Fruit fly (Drosophila melanogaster) whole organism, embryonic: ENCODE results near the gene Crz.
A peak's percentile ranks its signal among the peaks of the same experiment; 100 is the strongest.

Experiments
- Abd-B ChIP-seq: fragments of 200-800 bp; sonication (Bioruptor generic); optimal IDR thresholded peaks from 2 replicates; lab custom pipeline; 2018; ENCODE audit warnings: missing biosample characterization, mild to moderate bottlenecking, missing genetic modification characterization, moderate library complexity
- Antp ChIP-seq: fragments of 200-800 bp; sonication (Bioruptor generic); optimal IDR thresholded peaks from 3 replicates; lab custom pipeline; 2016; ENCODE audit warnings: missing biosample characterization, missing genetic modification characterization
- Atf3 ChIP-seq: fragments of 200-800 bp; sonication (Bioruptor generic); optimal IDR thresholded peaks from 3 replicates; lab custom pipeline; 2016; ENCODE audit warnings: missing biosample characterization, missing genetic modification characterization
- Bgb ChIP-seq: fragments of 200-800 bp; sonication (Bioruptor generic); IDR thresholded peaks from 2 replicates; pipeline ENCODE4 v1.3.6; 2022; ENCODE audit warnings: missing biosample characterization, missing genetic modification characterization; ENCODE audit not compliant: partially characterized antibody
- CG10321 ChIP-seq: fragments of 200-800 bp; sonication (Bioruptor generic); IDR thresholded peaks from 2 replicates; pipeline ENCODE4 v1.3.6; 2022; ENCODE audit warnings: missing biosample characterization, missing genetic modification characterization
- CG10462 ChIP-seq: fragments of 200-800 bp; sonication (Bioruptor generic); optimal IDR thresholded peaks from 2 replicates; lab custom pipeline; 2016; ENCODE audit warnings: missing biosample characterization, missing genetic modification characterization
- CG11504 ChIP-seq: fragments of 200-800 bp; sonication (Bioruptor generic); optimal IDR thresholded peaks from 3 replicates; lab custom pipeline; 2019; ENCODE audit warnings: missing biosample characterization, mild to moderate bottlenecking, missing genetic modification characterization, moderate library complexity
- CG12155 ChIP-seq: fragments of 200-800 bp; sonication (Bioruptor generic); optimal IDR thresholded peaks from 3 replicates; lab custom pipeline; 2016; ENCODE audit warnings: missing biosample characterization, missing genetic modification characterization
- CG15011 ChIP-seq: fragments of 200-800 bp; sonication (Bioruptor generic); optimal IDR thresholded peaks from 3 replicates; lab custom pipeline; 2018; ENCODE audit warnings: missing biosample characterization, mild to moderate bottlenecking, missing genetic modification characterization
- CG15269 ChIP-seq: fragments of 200-800 bp; sonication (Bioruptor generic); optimal IDR thresholded peaks from 2 replicates; lab custom pipeline; 2018; ENCODE audit warnings: missing biosample characterization, mild to moderate bottlenecking, missing genetic modification characterization, moderate library complexity
- CG15696 ChIP-seq: fragments of 200-800 bp; sonication (Bioruptor generic); optimal IDR thresholded peaks from 2 replicates; lab custom pipeline; 2019; ENCODE audit warnings: missing biosample characterization, mild to moderate bottlenecking, missing genetic modification characterization, moderate library complexity
- CG17186 ChIP-seq: fragments of 200-800 bp; sonication (Bioruptor generic); optimal IDR thresholded peaks from 3 replicates; lab custom pipeline; 2017; ENCODE audit warnings: missing biosample characterization, missing genetic modification reagents, missing genetic modification characterization
- CG17359 ChIP-seq: fragments of 200-800 bp; sonication (Bioruptor generic); optimal IDR thresholded peaks from 3 replicates; lab custom pipeline; 2018; ENCODE audit warnings: missing biosample characterization, mild to moderate bottlenecking, missing genetic modification characterization, moderate library complexity
- CG43689 ChIP-seq: fragments of 200-800 bp; sonication (Bioruptor generic); IDR thresholded peaks from 2 replicates; pipeline ENCODE4 v1.3.6; 2022; ENCODE audit warnings: missing biosample characterization, missing genetic modification characterization
- CG5953 ChIP-seq: fragments of 200-800 bp; sonication (Bioruptor generic); IDR thresholded peaks from 2 replicates; pipeline ENCODE4 v1.3.6; 2022; ENCODE audit warnings: missing biosample characterization, missing genetic modification characterization
- CG6813 ChIP-seq: fragments of 200-800 bp; sonication (Bioruptor generic); optimal IDR thresholded peaks from 2 replicates; lab custom pipeline; 2017; ENCODE audit warnings: missing biosample characterization, missing genetic modification characterization, mild to moderate bottlenecking, moderate library complexity, missing genetic modification reagents
- CG7372 ChIP-seq: fragments of 200-800 bp; sonication (Bioruptor generic); IDR thresholded peaks from 2 replicates; pipeline ENCODE4 v1.3.6; 2022; ENCODE audit warnings: missing biosample characterization, missing genetic modification characterization
- CG7786 ChIP-seq: fragments of 200-800 bp; sonication (Bioruptor generic); optimal IDR thresholded peaks from 2 replicates; lab custom pipeline; 2016; ENCODE audit warnings: missing biosample characterization, missing genetic modification characterization
- CG7839 ChIP-seq: fragments of 200-800 bp; sonication (Bioruptor generic); optimal IDR thresholded peaks from 3 replicates; lab custom pipeline; 2018; ENCODE audit warnings: missing biosample characterization, mild to moderate bottlenecking, missing genetic modification characterization, moderate library complexity
- Chrac-16 ChIP-seq: fragments of 200-800 bp; sonication (Bioruptor generic); optimal IDR thresholded peaks from 3 replicates; lab custom pipeline; 2016; ENCODE audit warnings: missing biosample characterization, missing genetic modification characterization
- D19A ChIP-seq: fragments of 200-800 bp; optimal IDR thresholded peaks from 3 replicates; lab custom pipeline; 2019; ENCODE audit warnings: missing biosample characterization, mild to moderate bottlenecking, missing genetic modification characterization, moderate library complexity
- D19B ChIP-seq: fragments of 200-800 bp; sonication (Bioruptor generic); optimal IDR thresholded peaks from 2 replicates; lab custom pipeline; 2017; ENCODE audit warnings: missing biosample characterization, mild to moderate bottlenecking, missing genetic modification characterization
- Dek ChIP-seq: fragments of 200-800 bp; sonication (Bioruptor generic); optimal IDR thresholded peaks from 3 replicates; lab custom pipeline; 2019; ENCODE audit warnings: missing biosample characterization, mild to moderate bottlenecking, missing genetic modification characterization, moderate library complexity
- Dfd ChIP-seq, 2 experiments: fragments of >200 bp; optimal IDR thresholded peaks; 2 replicates each; lab custom pipeline; 2017; ENCODE audit warnings: missing biosample characterization in 2 of 2, missing genetic modification characterization in 2 of 2
- HLHmδ ChIP-seq: fragments of 200-800 bp; sonication (Bioruptor generic); optimal IDR thresholded peaks from 2 replicates; lab custom pipeline; 2018; ENCODE audit warnings: missing biosample characterization, mild to moderate bottlenecking, missing genetic modification characterization, moderate library complexity
- Hmx ChIP-seq: fragments of 200-800 bp; sonication (Bioruptor generic); optimal IDR thresholded peaks from 2 replicates; lab custom pipeline; 2016; ENCODE audit warnings: missing biosample characterization, missing genetic modification characterization
- Hsf ChIP-seq: fragments of 200-800 bp; sonication (Bioruptor generic); optimal IDR thresholded peaks from 3 replicates; lab custom pipeline; 2016; ENCODE audit warnings: missing biosample characterization, missing genetic modification characterization
- MTF-1 ChIP-seq: fragments of 200-800 bp; sonication (Bioruptor generic); optimal IDR thresholded peaks from 2 replicates; lab custom pipeline; 2018; ENCODE audit warnings: missing biosample characterization, mild to moderate bottlenecking, missing genetic modification characterization, borderline replicate concordance
- Meics ChIP-seq: fragments of 200-800 bp; sonication (Bioruptor generic); optimal IDR thresholded peaks from 2 replicates; lab custom pipeline; 2017; ENCODE audit warnings: missing biosample characterization, mild to moderate bottlenecking, missing genetic modification characterization
- NFAT ChIP-seq: fragments of 200-800 bp; sonication (Bioruptor generic); IDR thresholded peaks from 2 replicates; pipeline ENCODE4 v1.3.6; 2022; ENCODE audit warnings: missing biosample characterization, missing genetic modification characterization
- Pdp1 ChIP-seq, 2 experiments: fragments of 200-800 bp; sonication (Bioruptor generic); optimal IDR thresholded peaks; 3 replicates each; lab custom pipeline; 2016; ENCODE audit warnings: missing biosample characterization in 2 of 2, missing genetic modification characterization in 2 of 2, mild to moderate bottlenecking in 1 of 2, moderate library complexity in 1 of 2
- Ssrp ChIP-seq: fragments of 200-800 bp; sonication (Bioruptor generic); optimal IDR thresholded peaks from 2 replicates; lab custom pipeline; 2018; ENCODE audit warnings: missing biosample characterization, mild to moderate bottlenecking, missing genetic modification characterization, moderate library complexity
- Vsx1 ChIP-seq: fragments of 200-800 bp; sonication (Bioruptor generic); optimal IDR thresholded peaks from 2 replicates; lab custom pipeline; 2017; ENCODE audit warnings: missing biosample characterization, mild to moderate bottlenecking, missing genetic modification characterization, missing genetic modification reagents
- ap ChIP-seq: fragments of 200-800 bp; sonication (Bioruptor generic); IDR thresholded peaks from 2 replicates; pipeline ENCODE4 v1.3.6; 2022; ENCODE audit warnings: missing biosample characterization, missing genetic modification characterization
- bcd ChIP-seq: fragments of 200-800 bp; sonication (Bioruptor generic); optimal IDR thresholded peaks from 2 replicates; lab custom pipeline; 2017; ENCODE audit warnings: missing biosample characterization, mild to moderate bottlenecking, missing genetic modification characterization
- chn ChIP-seq: fragments of 200-800 bp; sonication (Bioruptor generic); optimal IDR thresholded peaks from 2 replicates; lab custom pipeline; 2016; ENCODE audit warnings: missing biosample characterization, missing genetic modification characterization
- crol ChIP-seq: fragments of 200-800 bp; sonication (Bioruptor generic); IDR thresholded peaks from 2 replicates; pipeline ENCODE4 v1.3.6; 2022; ENCODE audit warnings: missing biosample characterization, missing genetic modification characterization
- esg ChIP-seq: fragments of 200-800 bp; sonication (Bioruptor generic); conservative IDR thresholded peaks from 2 replicates; pipeline ENCODE4 v1.3.6; 2022; ENCODE audit warnings: missing biosample characterization, missing genetic modification characterization
- eve ChIP-seq, 2 experiments: fragments of >200 bp; optimal IDR thresholded peaks; 2 replicates each; lab custom pipeline; 2017; ENCODE audit warnings: missing biosample characterization in 2 of 2, missing genetic modification characterization in 2 of 2
- ewg ChIP-seq: fragments of 200-800 bp; sonication (Bioruptor generic); optimal IDR thresholded peaks from 3 replicates; lab custom pipeline; 2017; ENCODE audit warnings: mild to moderate bottlenecking, missing biosample characterization, missing genetic modification reagents, missing genetic modification characterization
- exex ChIP-seq: fragments of 200-800 bp; sonication (Bioruptor generic); optimal IDR thresholded peaks from 4 replicates; lab custom pipeline; 2018; ENCODE audit warnings: missing biosample characterization, mild to moderate bottlenecking, missing genetic modification characterization, moderate library complexity
- fd3F ChIP-seq: fragments of 200-800 bp; sonication (Bioruptor generic); optimal IDR thresholded peaks from 2 replicates; lab custom pipeline; 2018; ENCODE audit warnings: missing biosample characterization, mild to moderate bottlenecking, missing genetic modification characterization, moderate library complexity
- fu2 ChIP-seq: fragments of 200-800 bp; sonication (Bioruptor generic); optimal IDR thresholded peaks from 2 replicates; lab custom pipeline; 2016; ENCODE audit warnings: missing biosample characterization, missing genetic modification characterization
- gfzf ChIP-seq: fragments of 200-800 bp; sonication (Bioruptor generic); optimal IDR thresholded peaks from 2 replicates; lab custom pipeline; 2016; ENCODE audit warnings: missing biosample characterization, mild to moderate bottlenecking, missing genetic modification characterization, moderate library complexity
- gsb ChIP-seq: fragments of 200-800 bp; sonication (Bioruptor generic); IDR thresholded peaks from 2 replicates; pipeline ENCODE4 v1.3.6; 2022; ENCODE audit warnings: missing biosample characterization, missing genetic modification characterization
- kay ChIP-seq: fragments of 200-800 bp; sonication (Bioruptor generic); optimal IDR thresholded peaks from 2 replicates; lab custom pipeline; 2016; ENCODE audit warnings: missing biosample characterization, missing genetic modification characterization
- mam ChIP-seq: fragments of 200-800 bp; sonication (Bioruptor generic); optimal IDR thresholded peaks from 3 replicates; lab custom pipeline; 2016; ENCODE audit warnings: missing biosample characterization, missing genetic modification characterization
- phol ChIP-seq: fragments of 200-800 bp; sonication (Bioruptor generic); optimal IDR thresholded peaks from 3 replicates; lab custom pipeline; 2018; ENCODE audit warnings: missing biosample characterization, mild to moderate bottlenecking, missing genetic modification characterization, moderate library complexity
- shn ChIP-seq: fragments of 200-800 bp; sonication (Bioruptor generic); optimal IDR thresholded peaks from 3 replicates; lab custom pipeline; 2016; ENCODE audit warnings: missing biosample characterization, missing genetic modification characterization
- tx ChIP-seq: fragments of 200-800 bp; sonication (Bioruptor generic); optimal IDR thresholded peaks from 2 replicates; lab custom pipeline; 2016; ENCODE audit warnings: missing biosample characterization, missing genetic modification characterization

Crz gene

DNA sequence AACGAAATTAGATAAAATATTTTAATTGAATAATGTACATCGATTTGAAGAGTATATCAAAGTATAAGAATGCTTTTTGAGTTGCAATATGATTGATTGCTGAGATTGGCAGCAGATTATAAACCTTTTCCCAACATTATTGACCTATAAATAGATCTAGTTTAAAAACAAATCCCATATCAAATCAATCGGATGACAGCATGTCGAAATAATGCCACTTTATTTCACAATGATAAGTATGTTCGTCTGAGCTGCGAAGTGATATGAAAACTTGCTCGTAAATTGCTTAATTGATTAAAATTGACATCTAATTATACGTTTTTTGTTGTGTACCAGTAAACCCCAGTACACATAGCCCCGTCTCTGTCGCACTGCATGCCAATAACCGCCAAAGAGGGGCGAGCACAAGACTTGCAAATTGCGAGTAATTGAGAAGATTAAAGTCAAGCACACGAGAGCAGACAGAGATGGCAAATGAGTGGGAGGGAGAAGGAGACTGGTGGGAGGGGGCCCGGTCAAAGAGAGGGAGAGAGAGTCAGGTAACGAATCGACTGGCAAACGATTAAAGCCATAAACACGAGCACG lies 31.5 kb upstream of the Crz start (continued):
- TF ChIP-seq Ssrp (tag; lab: Kevin White, UChicago) (peak; percentile 37), NFAT (GFP tag; lab: Robert Waterston, UW) (no peak), CG5953 (GFP tag; lab: Robert Waterston, UW) (no peak), Pdp1 (GFP tag; optimal IDR thresholded peaks at IDR 0.05; lab: Kevin White, UChicago) (peak in 1 of 2 experiments; percentile 30), Bgb (GFP tag; lab: Robert Waterston, UW) (no peak), Vsx1 (GFP tag; lab: Kevin White, UChicago) (peak; percentile 64), D19B (GFP tag; lab: Kevin White, UChicago) (peak; percentile 48), Hsf (peak; percentile 72), Chrac-16 (GFP tag; lab: Kevin White, UChicago) (peak; percentile 13), CG7786 (GFP tag; lab: Kevin White, UChicago) (peak; percentile 52), CG10321 (GFP tag; lab: Robert Waterston, UW) (no peak), tx (GFP tag; lab: Kevin White, UChicago) (no peak), CG17186 (GFP tag; lab: Kevin White, UChicago) (no peak), eve (GFP tag; optimal IDR thresholded peaks at IDR 0.05; lab: Kevin White, UChicago) (peak in 1 of 2 experiments; percentile 90), Atf3 (GFP tag; lab: Kevin White, UChicago) (peak; percentile 2), Dek (tag; lab: Kevin White, UChicago) (peak; percentile 44), CG7839 (tag; lab: Kevin White, UChicago) (peak; percentile 45), MTF-1 (GFP tag; lab: Kevin White, UChicago) (no peak), fd3F (GFP tag; lab: Kevin White, UChicago) (peak; percentile 32), fu2 (GFP tag; lab: Kevin White, UChicago) (peak; percentile 62), mam (GFP tag; lab: Kevin White, UChicago) (peak; percentile 70), Dfd (GFP tag; optimal IDR thresholded peaks at IDR 0.05; lab: Kevin White, UChicago) (no peak), CG12155 (peak; percentile 34), ewg (GFP tag; lab: Kevin White, UChicago) (peak; percentile 6), CG15269 (tag; lab: Kevin White, UChicago) (peak; percentile 47), Abd-B (peak; percentile 41), gsb (no peak), phol (tag; lab: Kevin White, UChicago) (peak; percentile 34), CG17359 (tag; lab: Kevin White, UChicago) (no peak), exex (tag; lab: Kevin White, UChicago) (peak; percentile 73), gfzf (no peak), CG11504 (peak; percentile 22), D19A (tag; lab: Kevin White, UChicago) (peak; percentile 10), crol (GFP tag; lab: Robert Waterston, UW) (no peak), esg (GFP tag; lab: Robert Waterston, UW) (no peak), CG15696 (tag; lab: Kevin White, UChicago) (no peak), CG7372 (GFP tag; lab: Robert Waterston, UW) (no peak), CG43689 (no peak), CG10462 (peak; percentile 14), chn (GFP tag; lab: Kevin White, UChicago) (peak; percentile 1), Hmx (GFP tag; lab: Kevin White, UChicago) (peak; percentile 6), Antp (GFP tag; lab: Kevin White, UChicago) (peak; percentile 23), bcd (GFP tag; lab: Kevin White, UChicago) (peak; percentile 46), CG15011 (GFP tag; lab: Kevin White, UChicago) (peak; percentile 25), ap (GFP tag; lab: Robert Waterston, UW) (no peak), shn (GFP tag; lab: Kevin White, UChicago) (peak; percentile 58), CG6813 (GFP tag; lab: Kevin White, UChicago) (no peak), kay (GFP tag; lab: Kevin White, UChicago) (no peak), Meics (GFP tag; lab: Kevin White, UChicago) (peak; percentile 45), HLHmδ (GFP tag; lab: Kevin White, UChicago) (no peak)
